Worm (Caenorhabditis elegans) whole organism, late embryonic: ENCODE data around the gene C40C9.3.

Experiments
- K09A11.1 ChIP-seq: sonication (generic microtip); optimal IDR thresholded peaks from 2 replicates; lab custom pipeline; 2017; ENCODE audit warnings: antibody characterized with exemption, mild to moderate bottlenecking, missing genetic modification characterization, missing compliant biosample characterization; ENCODE audit not compliant: insufficient read depth
- ceh-24 ChIP-seq: sonication (generic microtip); optimal IDR thresholded peaks from 2 replicates; lab custom pipeline; 2016; ENCODE audit warnings: mild to moderate bottlenecking, missing genetic modification characterization, missing compliant biosample characterization
- ceh-9 ChIP-seq: sonication (generic microtip); optimal IDR thresholded peaks from 2 replicates; lab custom pipeline; 2016; ENCODE audit warnings: mild to moderate bottlenecking, missing genetic modification characterization, inconsistent platforms, missing compliant biosample characterization
- hlh-8 ChIP-seq: sonication (generic microtip); optimal IDR thresholded peaks from 2 replicates; lab custom pipeline; 2016; ENCODE audit warnings: missing genotype, missing genetic modification characterization, missing compliant biosample characterization
- madf-2 ChIP-seq: sonication (generic microtip); optimal IDR thresholded peaks from 2 replicates; lab custom pipeline; 2017; ENCODE audit warnings: missing genetic modification characterization, missing compliant biosample characterization
- mec-3 ChIP-seq: sonication (generic microtip); optimal IDR thresholded peaks from 2 replicates; lab custom pipeline; 2016; ENCODE audit warnings: borderline replicate concordance, missing genetic modification characterization, missing compliant biosample characterization
- nfya-1 ChIP-seq: sonication (generic microtip); optimal IDR thresholded peaks from 2 replicates; lab custom pipeline; 2017; ENCODE audit warnings: missing genetic modification characterization, mild to moderate bottlenecking, missing compliant biosample characterization, antibody characterized with exemption, moderate library complexity
- pha-4 ChIP-seq: fragments of 150-350 bp; optimal IDR thresholded peaks from 2 replicates; lab custom pipeline; 2018; ENCODE audit warnings: missing biosample characterization, missing genetic modification reagents, missing genetic modification characterization
- sox-2 ChIP-seq: fragments of 200-800 bp; sonication (Bioruptor generic); IDR thresholded peaks from 2 replicates; pipeline ENCODE4 v1.3.6; 2022; ENCODE audit warnings: missing genetic modification reagents, missing genetic modification characterization, missing compliant biosample characterization
- tbx-7 ChIP-seq: sonication (generic microtip); optimal IDR thresholded peaks from 2 replicates; lab custom pipeline; 2016; ENCODE audit warnings: missing genotype, missing genetic modification characterization, missing compliant biosample characterization
- unc-55 ChIP-seq: sonication (generic microtip); optimal IDR thresholded peaks from 2 replicates; lab custom pipeline; 2017; ENCODE audit warnings: missing biosample characterization, missing genetic modification reagents, missing genetic modification characterization
- unc-86 ChIP-seq: sonication (generic microtip); optimal IDR thresholded peaks from 2 replicates; lab custom pipeline; 2016; ENCODE audit warnings: missing genetic modification characterization, missing compliant biosample characterization

ce11 chrX:13665447-13665846, 18.0 kb downstream of the C40C9.3 start:
- TF ChIP-seq mec-3 (tag; lab: Kevin White, UChicago) (peak; percentile 94), pha-4 (tag; lab: Kevin White, UChicago) (no peak), tbx-7 (peak; percentile 81), unc-55 (GFP tag; lab: Kevin White, UChicago) (peak; percentile 41), nfya-1 (tag; lab: Kevin White, UChicago) (peak; percentile 88), madf-2 (tag; lab: Kevin White, UChicago) (peak; percentile 98), unc-86 (peak; percentile 98), ceh-24 (tag; lab: Kevin White, UChicago) (peak; percentile 97), ceh-9 (tag; lab: Kevin White, UChicago) (peak; percentile 97), hlh-8 (peak; percentile 97), sox-2 (GFP tag; lab: Robert Waterston, UW) (peak; percentile 97), K09A11.1 (tag; lab: Kevin White, UChicago) (peak; percentile 93)
